Fruit fly (Drosophila melanogaster) S2 (cell line): Measurements from ENCODE around the gene Megf8.

Experiments used
- CG8478 ChIP-seq: fragments of >200 bp; optimal IDR thresholded peaks from 2 replicates; lab custom pipeline; 2018
- CTCF ChIP-seq, 2 experiments: fragments of >200 bp; optimal IDR thresholded peaks; 2 replicates each; lab custom pipeline; 2018

DNA sequence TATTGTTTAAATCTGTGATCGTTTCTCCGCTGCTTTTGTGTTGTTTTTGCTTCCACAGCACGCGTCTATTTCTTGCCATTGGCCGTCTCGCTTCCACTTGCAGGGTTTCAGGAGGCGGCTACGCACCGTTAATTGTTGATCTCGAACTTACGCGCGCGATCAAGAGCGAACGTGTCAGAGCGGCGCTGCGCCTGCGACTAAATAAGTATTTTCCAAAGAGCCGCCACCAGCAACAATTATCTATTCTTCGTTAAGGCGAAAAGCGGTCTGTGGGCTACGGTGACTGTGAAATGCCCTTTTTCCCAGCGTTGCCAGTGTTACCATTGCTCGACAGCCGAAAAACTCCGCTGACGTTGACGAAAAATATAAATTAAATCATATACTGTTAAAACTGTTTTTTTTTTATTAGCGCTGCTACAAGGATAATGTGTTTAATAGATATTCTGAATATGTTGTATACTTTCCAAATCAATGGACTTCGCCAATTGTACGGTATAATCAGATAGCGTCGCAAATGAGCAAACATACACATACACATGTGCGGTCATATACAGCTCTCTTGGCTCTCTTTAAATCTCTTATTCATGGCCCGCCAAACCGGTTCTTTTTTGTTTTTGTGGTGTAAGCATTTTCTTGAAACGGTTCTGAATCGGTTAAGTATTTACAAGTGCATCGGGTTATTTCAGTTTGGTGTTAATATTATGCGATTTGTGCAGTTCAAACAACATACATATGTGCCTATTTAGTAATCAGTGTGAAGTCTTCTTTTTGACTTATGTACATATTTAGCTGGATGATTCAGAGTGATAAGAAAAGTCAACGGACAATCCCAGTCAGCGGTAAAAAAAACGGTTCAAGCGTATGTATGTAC lies 49.1 kb upstream of the Megf8 start, which contains the start of gene pes:
- TF ChIP-seq CTCF (optimal IDR thresholded peaks at IDR 0.05; lab: Kevin White, UChicago) (no peak), CG8478 (lab: Kevin White, UChicago) (no peak)
